Worm (Caenorhabditis elegans) whole organism, mixed stage, embryonic: ENCODE data around the gene nhr-122.

Source experiments
- elt-3 ChIP-seq: fragments of 150-350 bp; optimal IDR thresholded peaks from 2 replicates; lab custom pipeline; 2014; ENCODE audit warnings: missing biosample characterization, missing genetic modification characterization
- hlh-1 ChIP-seq: fragments of 150-350 bp; optimal IDR thresholded peaks from 2 replicates; lab custom pipeline; 2014; ENCODE audit warnings: missing biosample characterization, missing genetic modification reagents, missing genetic modification characterization
- lsy-2 ChIP-seq: fragments of 150-350 bp; optimal IDR thresholded peaks from 2 replicates; lab custom pipeline; 2014; ENCODE audit warnings: missing biosample characterization, missing genetic modification characterization
- snpc-4 ChIP-seq: fragments of 150-350 bp; optimal IDR thresholded peaks from 2 replicates; lab custom pipeline; 2014; ENCODE audit warnings: missing biosample characterization, missing genetic modification characterization
- unc-62 ChIP-seq: fragments of 150-350 bp; optimal IDR thresholded peaks from 2 replicates; lab custom pipeline; 2014; ENCODE audit warnings: missing biosample characterization, missing genetic modification reagents, missing genetic modification characterization

- TF ChIP-seq snpc-4 (tag; lab: Kevin White, UChicago), result no peak
- no peak for TF ChIP-seq hlh-1
- no peak for TF ChIP-seq elt-3 (tag; lab: Kevin White, UChicago)
- no peak for TF ChIP-seq lsy-2
- no peak for TF ChIP-seq unc-62 (GFP tag; lab: Kevin White, UChicago)
Measured at ce11 chrIV:1624447-1624846, 10.8 kb downstream of the nhr-122 start.
